Fruit fly (Drosophila melanogaster) whole organism, pupa: ENCODE data around the gene CG15399.

Experiments used
- CG10348 ChIP-seq: fragments of 200-800 bp; sonication (Bioruptor generic); IDR thresholded peaks from 2 replicates; pipeline ENCODE4 v1.3.6; 2022; ENCODE audit warnings: missing biosample characterization, missing genetic modification characterization
- CG12605 ChIP-seq: fragments of 200-800 bp; sonication (Bioruptor generic); IDR thresholded peaks from 2 replicates; pipeline ENCODE4 v1.3.6; 2022; ENCODE audit warnings: missing biosample characterization, missing genetic modification characterization
- CG13204 ChIP-seq: fragments of 200-800 bp; sonication (Bioruptor generic); optimal IDR thresholded peaks from 2 replicates; lab custom pipeline; 2018; ENCODE audit warnings: missing biosample characterization, mild to moderate bottlenecking, missing genetic modification characterization, moderate library complexity
- CG17806 ChIP-seq: fragments of 200-800 bp; sonication (Bioruptor generic); optimal IDR thresholded peaks from 2 replicates; lab custom pipeline; 2018; ENCODE audit warnings: missing biosample characterization, mild to moderate bottlenecking, missing genetic modification characterization, moderate library complexity
- CG32121 ChIP-seq: fragments of 200-800 bp; sonication (Bioruptor generic); IDR thresholded peaks from 2 replicates; pipeline ENCODE4 v1.3.6; 2022; ENCODE audit warnings: missing biosample characterization, missing genetic modification characterization
- CG34367 ChIP-seq: fragments of 200-800 bp; sonication (Bioruptor generic); optimal IDR thresholded peaks from 2 replicates; lab custom pipeline; 2018; ENCODE audit warnings: missing biosample characterization, mild to moderate bottlenecking, missing genetic modification characterization
- CG8159 ChIP-seq: fragments of 200-800 bp; sonication (Bioruptor generic); optimal IDR thresholded peaks from 3 replicates; lab custom pipeline; 2018; ENCODE audit warnings: missing biosample characterization, mild to moderate bottlenecking, missing genetic modification characterization, moderate library complexity
- CG8301 ChIP-seq: fragments of 200-800 bp; sonication (Bioruptor generic); optimal IDR thresholded peaks from 2 replicates; lab custom pipeline; 2018; ENCODE audit warnings: missing biosample characterization, mild to moderate bottlenecking, missing genetic modification characterization
- CG9948 ChIP-seq: fragments of 200-800 bp; sonication (Bioruptor generic); optimal IDR thresholded peaks from 2 replicates; lab custom pipeline; 2018; ENCODE audit warnings: missing biosample characterization, mild to moderate bottlenecking, missing genetic modification characterization, moderate library complexity
- D1 ChIP-seq: fragments of 200-800 bp; sonication (Bioruptor generic); optimal IDR thresholded peaks from 2 replicates; lab custom pipeline; 2018; ENCODE audit warnings: missing biosample characterization, mild to moderate bottlenecking, missing genetic modification characterization, moderate library complexity
- Ets98B ChIP-seq: fragments of 200-800 bp; sonication (Bioruptor generic); IDR thresholded peaks from 2 replicates; pipeline ENCODE4 v1.3.6; 2022; ENCODE audit warnings: missing biosample characterization, missing genetic modification characterization
- Snoo ChIP-seq: fragments of 200-800 bp; sonication (Bioruptor generic); optimal IDR thresholded peaks from 3 replicates; lab custom pipeline; 2017; ENCODE audit warnings: missing biosample characterization, mild to moderate bottlenecking, missing genetic modification characterization, inconsistent platforms
- fd96Ca ChIP-seq: fragments of 200-800 bp; sonication (Bioruptor generic); IDR thresholded peaks from 3 replicates; pipeline ENCODE4 v1.3.6; 2022; ENCODE audit warnings: missing biosample characterization, missing genetic modification characterization

DNA sequence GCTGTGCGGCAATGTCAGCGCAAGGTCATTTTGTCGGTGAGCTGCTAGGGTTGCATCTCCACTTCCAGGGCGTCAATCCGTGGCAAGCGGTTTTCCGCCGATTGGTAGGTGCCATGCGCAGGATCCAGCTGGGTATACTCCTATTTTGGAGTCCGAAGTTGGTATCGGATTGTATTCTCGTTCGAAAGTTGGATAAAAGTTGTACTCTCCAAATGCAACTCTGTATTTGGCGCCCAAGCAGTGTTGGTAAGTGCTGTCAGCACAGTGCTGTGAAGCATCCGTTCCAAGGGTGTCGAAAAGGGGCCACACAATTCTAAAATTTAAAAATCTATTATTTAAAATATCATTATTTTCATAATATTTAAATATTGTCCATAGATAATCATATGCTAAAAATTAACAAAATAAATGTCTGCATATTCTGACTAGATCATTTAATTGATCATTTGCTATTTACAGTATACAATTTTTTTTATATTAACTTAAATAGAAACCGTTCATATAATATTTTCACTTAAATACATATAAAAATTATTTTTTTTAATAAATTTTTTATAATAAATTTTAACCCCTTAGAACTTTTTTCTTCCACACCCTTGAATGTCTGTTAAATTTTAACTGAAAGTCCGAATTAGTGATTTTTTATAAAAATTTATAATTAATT is 23.0 kb downstream of the CG15399 start:
- peak; percentile 87 for TF ChIP-seq fd96Ca (GFP tag; lab: Robert Waterston, UW)
- TF ChIP-seq CG9948 (tag; lab: Kevin White, UChicago), result peak; percentile 82
- TF ChIP-seq CG10348 (GFP tag; lab: Robert Waterston, UW), result 0 out of 2 replicates have a peak, but pooled peaks have one; percentile 13
- TF ChIP-seq CG17806, result peak; percentile 75
- TF ChIP-seq Ets98B, result peak; percentile 81
- TF ChIP-seq CG32121 (GFP tag; lab: Robert Waterston, UW), result peak; percentile 76; the same call in 1 of the 2 replicates
- TF ChIP-seq CG8301 (tag; lab: Kevin White, UChicago), result peak; percentile 63
- peak; percentile 91 for TF ChIP-seq CG8159 (tag; lab: Kevin White, UChicago)
- TF ChIP-seq Snoo (tag; lab: Kevin White, UChicago), result peak; percentile 85
- no peak for TF ChIP-seq D1 (tag; lab: Kevin White, UChicago)
- TF ChIP-seq CG34367, result peak; percentile 64
- peak; percentile 56 for TF ChIP-seq CG12605 (GFP tag; lab: Robert Waterston, UW)
- no peak for TF ChIP-seq CG13204 (GFP tag; lab: Kevin White, UChicago)
